Fruit fly (Drosophila melanogaster): ENCODE measurements around the gene CG32081.

Gene CG32081

dm6 chr3L:11031784-11032183 lies 4.4 kb downstream of the CG32081 start (continued):
- TF ChIP-seq CG9727 (GFP tag; optimal IDR thresholded peaks at IDR 0.05): peak; percentile 38
- no peak for TF ChIP-seq CG30431 (GFP tag; optimal IDR thresholded peaks at IDR 0.05)
- no peak for TF ChIP-seq Scr (GFP tag; IDR thresholded peaks at IDR 0.05; ENCODE audit: partially characterized antibody)
- TF ChIP-seq CG9609 (GFP tag; optimal IDR thresholded peaks at IDR 0.05): no peak
- TF ChIP-seq Bgb (GFP tag; IDR thresholded peaks at IDR 0.05; ENCODE audit: partially characterized antibody): no peak
- no peak for TF ChIP-seq Hmx (GFP tag; optimal IDR thresholded peaks at IDR 0.05)
- TF ChIP-seq caup (GFP tag; optimal IDR thresholded peaks at IDR 0.05; ENCODE audit: severe bottlenecking): no peak
- no peak for TF ChIP-seq mam (GFP tag; optimal IDR thresholded peaks at IDR 0.05)
- TF ChIP-seq Max (GFP tag; optimal IDR thresholded peaks at IDR 0.05): no peak
- TF ChIP-seq Hr78 (GFP tag; optimal IDR thresholded peaks at IDR 0.05): no peak
- TF ChIP-seq CG15696 (tag; optimal IDR thresholded peaks at IDR 0.05): peak; percentile 41
- TF ChIP-seq gsb (GFP tag; IDR thresholded peaks at IDR 0.05): no peak
- no peak for TF ChIP-seq tin (GFP tag; optimal IDR thresholded peaks at IDR 0.05)
- no peak for TF ChIP-seq CG7745 (tag; optimal IDR thresholded peaks at IDR 0.05)
- no peak for TF ChIP-seq vvl (GFP tag; IDR thresholded peaks at IDR 0.05)
- TF ChIP-seq Dip2 (GFP tag; IDR thresholded peaks at IDR 0.05): no peak
- no peak for TF ChIP-seq CG13624 (GFP tag; optimal IDR thresholded peaks at IDR 0.05)
- no peak for TF ChIP-seq bcd (GFP tag; optimal IDR thresholded peaks at IDR 0.05)
- peak; percentile 30 for TF ChIP-seq CG12391 (tag; optimal IDR thresholded peaks at IDR 0.05)
- no peak for TF ChIP-seq E2f2 (GFP tag; IDR thresholded peaks at IDR 0.05)
- TF ChIP-seq H15 (GFP tag; IDR thresholded peaks at IDR 0.05): no peak
- TF ChIP-seq CG30020 (tag; optimal IDR thresholded peaks at IDR 0.05): no peak
- peak; percentile 42 for TF ChIP-seq gsb-n (tag; optimal IDR thresholded peaks at IDR 0.05)
- no peak for TF ChIP-seq CG42726 (GFP tag; IDR thresholded peaks at IDR 0.05; ENCODE audit: partially characterized antibody)
- no peak for TF ChIP-seq CG9817 (tag; optimal IDR thresholded peaks at IDR 0.05)
- TF ChIP-seq Nf-YA (GFP tag; IDR thresholded peaks at IDR 0.05): no peak
- peak; percentile 43 for TF ChIP-seq sens (GFP tag)
- TF ChIP-seq CG33213 (GFP tag; optimal IDR thresholded peaks at IDR 0.05): no peak
- TF ChIP-seq oc (tag; optimal IDR thresholded peaks at IDR 0.05): no peak
- no peak for TF ChIP-seq CG4328 (GFP tag; optimal IDR thresholded peaks at IDR 0.05)
- TF ChIP-seq unpg (GFP tag; optimal IDR thresholded peaks at IDR 0.05): no peak
- no peak for TF ChIP-seq CG17802 (tag; optimal IDR thresholded peaks at IDR 0.05)
- no peak for TF ChIP-seq CG11398 (GFP tag; optimal IDR thresholded peaks at IDR 0.05)
- no peak for TF ChIP-seq sug (tag; optimal IDR thresholded peaks at IDR 0.05)
- peak; percentile 10 for TF ChIP-seq nmo (GFP tag; optimal IDR thresholded peaks at IDR 0.05)
- no peak for TF ChIP-seq zen (tag; optimal IDR thresholded peaks at IDR 0.05)
- TF ChIP-seq CG11247 (GFP tag; IDR thresholded peaks at IDR 0.05): no peak
- TF ChIP-seq ab (GFP tag; optimal IDR thresholded peaks at IDR 0.05): no peak
- TF ChIP-seq CG32532 (GFP tag; IDR thresholded peaks at IDR 0.05): no peak
- no peak for TF ChIP-seq NK7.1 (GFP tag; optimal IDR thresholded peaks at IDR 0.05)
- TF ChIP-seq CG15514 (GFP tag; optimal IDR thresholded peaks at IDR 0.05): no peak
- TF ChIP-seq otp (GFP tag; IDR thresholded peaks at IDR 0.05): no peak
- no peak for TF ChIP-seq croc (GFP tag; conservative IDR thresholded peaks at IDR 0.05)
- TF ChIP-seq MBD-R2 (GFP tag; IDR thresholded peaks at IDR 0.05): no peak
- peak; percentile 2 for TF ChIP-seq CG15601 (tag; optimal IDR thresholded peaks at IDR 0.05)
- TF ChIP-seq Awh (GFP tag; IDR thresholded peaks at IDR 0.05): no peak
- TF ChIP-seq D19B (GFP tag; optimal IDR thresholded peaks at IDR 0.05): no peak
- no peak for TF ChIP-seq CHES-1-like (GFP tag; optimal IDR thresholded peaks at IDR 0.05)
- TF ChIP-seq CG11504 (tag; optimal IDR thresholded peaks at IDR 0.05): peak; percentile 17
- no peak for TF ChIP-seq CG4854 (GFP tag; optimal IDR thresholded peaks at IDR 0.05)
- TF ChIP-seq bowl (GFP tag; IDR thresholded peaks at IDR 0.05): no peak

All from whole organism, embryonic.